Worm (Caenorhabditis elegans) whole organism, young adult: ENCODE measurements around the gene C01G6.9.

Experiments used
- B0336.3 ChIP-seq: fragments of 200-800 bp; sonication (Bioruptor generic); IDR thresholded peaks from 2 replicates; pipeline ENCODE4 v1.3.6; 2022; ENCODE audit warnings: missing genetic modification characterization, missing compliant biosample characterization
- D2030.7 ChIP-seq: fragments of 200-800 bp; sonication (Bioruptor generic); IDR thresholded peaks from 2 replicates; pipeline ENCODE4 v1.3.6; 2022; ENCODE audit warnings: missing genetic modification reagents, missing genetic modification characterization, missing compliant biosample characterization
- F10E7.11 ChIP-seq: sonication (generic microtip); optimal IDR thresholded peaks from 2 replicates; lab custom pipeline; 2017; ENCODE audit warnings: mild to moderate bottlenecking, missing genetic modification characterization, moderate library complexity, missing compliant biosample characterization
- F23B12.7 ChIP-seq: sonication (generic microtip); optimal IDR thresholded peaks from 2 replicates; lab custom pipeline; 2017; ENCODE audit warnings: missing genetic modification characterization, mild to moderate bottlenecking, missing compliant biosample characterization, antibody characterized with exemption, moderate library complexity; ENCODE audit not compliant: insufficient read depth
- F49E8.2 ChIP-seq: sonication (generic microtip); optimal IDR thresholded peaks from 3 replicates; lab custom pipeline; 2017; ENCODE audit warnings: missing genetic modification characterization, mild to moderate bottlenecking, missing compliant biosample characterization, antibody characterized with exemption, moderate library complexity; ENCODE audit not compliant: insufficient read depth
- F52B5.7 ChIP-seq: sonication (generic microtip); optimal IDR thresholded peaks from 2 replicates; lab custom pipeline; 2016; ENCODE audit warnings: mild to moderate bottlenecking, missing genetic modification characterization, missing compliant biosample characterization
- K12H6.12 ChIP-seq: fragments of 200-800 bp; sonication (Bioruptor generic); optimal IDR thresholded peaks from 2 replicates; lab custom pipeline; 2018; ENCODE audit warnings: mild to moderate bottlenecking, missing genetic modification characterization, missing compliant biosample characterization
- Y95B8A.8 ChIP-seq: fragments of 200-800 bp; sonication (Bioruptor generic); IDR thresholded peaks from 2 replicates; pipeline ENCODE4 v1.3.6; 2022; ENCODE audit warnings: missing genetic modification reagents, missing genetic modification characterization, missing compliant biosample characterization
- ama-1 ChIP-seq, 3 experiments: fragments of 150-350 bp in 1 of 3; sonication (generic microtip) in 2 of 3; optimal IDR thresholded peaks; 2 replicates each; lab custom pipeline; 2014 to 2018; ENCODE audit warnings: missing biosample characterization in 2 of 3, missing genetic modification characterization in 2 of 3, missing genetic modification reagents in 2 of 3
- attf-3 ChIP-seq: fragments of 200-800 bp; sonication (Bioruptor generic); conservative IDR thresholded peaks from 2 replicates; pipeline ENCODE4 v1.3.6; 2022; ENCODE audit warnings: missing genetic modification reagents, missing genetic modification characterization, missing compliant biosample characterization
- ccch-3 ChIP-seq: fragments of 200-800 bp; sonication (Bioruptor generic); optimal IDR thresholded peaks from 2 replicates; lab custom pipeline; 2018; ENCODE audit warnings: mild to moderate bottlenecking, missing genetic modification characterization, missing compliant biosample characterization
- ceh-40 ChIP-seq: fragments of 200-800 bp; sonication (Bioruptor generic); IDR thresholded peaks from 2 replicates; pipeline ENCODE4 v1.3.6; 2022; ENCODE audit warnings: missing genetic modification characterization, missing compliant biosample characterization
- chd-7 ChIP-seq: sonication (generic microtip); optimal IDR thresholded peaks from 2 replicates; lab custom pipeline; 2016; ENCODE audit warnings: mild to moderate bottlenecking, missing genetic modification characterization, moderate library complexity, missing compliant biosample characterization
- dpff-1 ChIP-seq: sonication (generic microtip); optimal IDR thresholded peaks from 2 replicates; lab custom pipeline; 2017; ENCODE audit warnings: mild to moderate bottlenecking, missing genetic modification characterization, missing compliant biosample characterization
- egl-44 ChIP-seq: fragments of 200-800 bp; sonication (Bioruptor generic); IDR thresholded peaks from 2 replicates; pipeline ENCODE4 v1.3.6; 2022; ENCODE audit warnings: missing genetic modification reagents, missing genetic modification characterization, missing compliant biosample characterization
- ets-4 ChIP-seq: fragments of 200-800 bp; sonication (Bioruptor generic); optimal IDR thresholded peaks from 2 replicates; lab custom pipeline; 2018; ENCODE audit warnings: mild to moderate bottlenecking, missing genetic modification characterization, missing compliant biosample characterization
- gei-17 ChIP-seq: fragments of 200-800 bp; sonication (Bioruptor generic); optimal IDR thresholded peaks from 2 replicates; lab custom pipeline; 2018; ENCODE audit warnings: mild to moderate bottlenecking, missing genetic modification characterization, missing compliant biosample characterization
- hlh-12 ChIP-seq: sonication (generic microtip); optimal IDR thresholded peaks from 2 replicates; lab custom pipeline; 2016; ENCODE audit warnings: missing genetic modification characterization, missing compliant biosample characterization
- hlh-26 ChIP-seq: fragments of 200-800 bp; sonication (Bioruptor generic); conservative IDR thresholded peaks from 2 replicates; pipeline ENCODE4 v1.3.6; 2022; ENCODE audit warnings: missing genetic modification reagents, missing genetic modification characterization, missing compliant biosample characterization
- hmg-1.2 ChIP-seq: fragments of 200-800 bp; sonication (Bioruptor generic); IDR thresholded peaks from 2 replicates; pipeline ENCODE4 v1.3.6; 2022; ENCODE audit warnings: missing genetic modification reagents, missing genetic modification characterization, missing compliant biosample characterization
- hmg-20 ChIP-seq: fragments of 200-800 bp; sonication (Bioruptor generic); IDR thresholded peaks from 2 replicates; pipeline ENCODE4 v1.3.6; 2022; ENCODE audit warnings: missing genetic modification reagents, missing genetic modification characterization, missing compliant biosample characterization
- lin-35 ChIP-seq, 3 experiments: fragments of 150-350 bp in 2 of 3; sonication (generic microtip) in 1 of 3; optimal IDR thresholded peaks; 2 replicates each; lab custom pipeline; 2014 to 2018; ENCODE audit warnings: missing biosample characterization in 3 of 3, missing genetic modification characterization in 3 of 3, missing genetic modification reagents in 3 of 3
- lin-54 ChIP-seq: fragments of 200-800 bp; sonication (Bioruptor generic); optimal IDR thresholded peaks from 2 replicates; lab custom pipeline; 2018; ENCODE audit warnings: mild to moderate bottlenecking, missing genetic modification characterization, missing compliant biosample characterization
- lsl-1 ChIP-seq: fragments of 200-800 bp; sonication (Bioruptor generic); optimal IDR thresholded peaks from 2 replicates; lab custom pipeline; 2018; ENCODE audit warnings: mild to moderate bottlenecking, missing genetic modification characterization, moderate library complexity, missing compliant biosample characterization
- madf-3 ChIP-seq: fragments of 200-800 bp; sonication (Bioruptor generic); IDR thresholded peaks from 2 replicates; pipeline ENCODE4 v1.3.6; 2022; ENCODE audit warnings: missing genetic modification reagents, missing genetic modification characterization, missing compliant biosample characterization
- madf-8 ChIP-seq: fragments of 200-800 bp; sonication (Bioruptor generic); conservative IDR thresholded peaks from 2 replicates; pipeline ENCODE4 v1.3.6; 2022; ENCODE audit warnings: missing genetic modification reagents, missing genetic modification characterization, missing compliant biosample characterization
- nfya-2 ChIP-seq: fragments of 200-800 bp; sonication (Bioruptor generic); IDR thresholded peaks from 2 replicates; pipeline ENCODE4 v1.3.6; 2022; ENCODE audit warnings: missing genetic modification reagents, missing genetic modification characterization, missing compliant biosample characterization
- nhr-179 ChIP-seq: sonication (generic microtip); optimal IDR thresholded peaks from 2 replicates; lab custom pipeline; 2016; ENCODE audit warnings: mild to moderate bottlenecking, missing genetic modification characterization, missing compliant biosample characterization
- nhr-27 ChIP-seq: fragments of 200-800 bp; sonication (Bioruptor generic); optimal IDR thresholded peaks from 2 replicates; lab custom pipeline; 2018; ENCODE audit warnings: mild to moderate bottlenecking, missing genetic modification characterization, moderate library complexity, missing compliant biosample characterization
- rcor-1 ChIP-seq: fragments of 200-800 bp; sonication (Bioruptor generic); IDR thresholded peaks from 2 replicates; pipeline ENCODE4 v1.3.6; 2022; ENCODE audit warnings: missing genetic modification reagents, missing genetic modification characterization, missing compliant biosample characterization
- rpc-1 ChIP-seq, 2 experiments: fragments of 150-350 bp in 1 of 2; sonication (generic microtip) in 1 of 2; optimal IDR thresholded peaks; 2 replicates each; lab custom pipeline; 2014 to 2018; ENCODE audit warnings: missing biosample characterization in 1 of 2, missing genetic modification characterization in 1 of 2, missing genetic modification reagents in 1 of 2, missing genotype in 1 of 2
- sdz-38 ChIP-seq: sonication (generic microtip); optimal IDR thresholded peaks from 2 replicates; lab custom pipeline; 2016; ENCODE audit warnings: missing genotype, missing genetic modification characterization, missing compliant biosample characterization
- sea-2 ChIP-seq: fragments of 200-800 bp; sonication (Bioruptor generic); IDR thresholded peaks from 2 replicates; pipeline ENCODE4 v1.3.6; 2022; ENCODE audit warnings: missing genetic modification characterization, missing compliant biosample characterization
- snpc-1.3 ChIP-seq: sonication (generic microtip); optimal IDR thresholded peaks from 2 replicates; lab custom pipeline; 2017; ENCODE audit warnings: missing genetic modification characterization, mild to moderate bottlenecking, missing compliant biosample characterization, antibody characterized with exemption, moderate library complexity, missing genotype, missing genetic modification reagents; ENCODE audit not compliant: insufficient read depth
- tlf-1 ChIP-seq: fragments of 200-800 bp; sonication (Bioruptor generic); optimal IDR thresholded peaks from 2 replicates; lab custom pipeline; 2018; ENCODE audit warnings: mild to moderate bottlenecking, missing genetic modification characterization, missing compliant biosample characterization
- unc-62 ChIP-seq: fragments of 150-350 bp; optimal IDR thresholded peaks from 2 replicates; lab custom pipeline; 2014; ENCODE audit warnings: missing biosample characterization, missing genetic modification reagents, missing genetic modification characterization
- ztf-22 ChIP-seq: fragments of 200-800 bp; sonication (Bioruptor generic); optimal IDR thresholded peaks from 2 replicates; lab custom pipeline; 2018; ENCODE audit warnings: mild to moderate bottlenecking, missing genetic modification characterization, moderate library complexity, missing compliant biosample characterization
- ztf-25 ChIP-seq: fragments of 200-800 bp; sonication (Bioruptor generic); IDR thresholded peaks from 2 replicates; pipeline ENCODE4 v1.3.6; 2022; ENCODE audit warnings: missing genetic modification reagents, missing genetic modification characterization, missing compliant biosample characterization
- ztf-3 ChIP-seq: fragments of 200-800 bp; sonication (Bioruptor generic); optimal IDR thresholded peaks from 2 replicates; lab custom pipeline; 2018; ENCODE audit warnings: mild to moderate bottlenecking, missing genetic modification characterization, missing compliant biosample characterization

C01G6.9 gene

ce11 chrII:9258566-9258965 lies 37.1 kb downstream of the C01G6.9 start:
- TF ChIP-seq nfya-2 (no peak), hlh-12 (no peak), ztf-22 (no peak), tlf-1 (GFP tag; lab: Kevin White, UChicago) (no peak), madf-3 (GFP tag; lab: Robert Waterston, UW) (no peak), snpc-1.3 (tag; lab: Kevin White, UChicago) (no peak), Y95B8A.8 (GFP tag; lab: Robert Waterston, UW) (no peak), unc-62 (GFP tag; lab: Kevin White, UChicago) (no peak), lin-54 (GFP tag; lab: Kevin White, UChicago) (no peak), chd-7 (no peak), ceh-40 (no peak)

DNA sequence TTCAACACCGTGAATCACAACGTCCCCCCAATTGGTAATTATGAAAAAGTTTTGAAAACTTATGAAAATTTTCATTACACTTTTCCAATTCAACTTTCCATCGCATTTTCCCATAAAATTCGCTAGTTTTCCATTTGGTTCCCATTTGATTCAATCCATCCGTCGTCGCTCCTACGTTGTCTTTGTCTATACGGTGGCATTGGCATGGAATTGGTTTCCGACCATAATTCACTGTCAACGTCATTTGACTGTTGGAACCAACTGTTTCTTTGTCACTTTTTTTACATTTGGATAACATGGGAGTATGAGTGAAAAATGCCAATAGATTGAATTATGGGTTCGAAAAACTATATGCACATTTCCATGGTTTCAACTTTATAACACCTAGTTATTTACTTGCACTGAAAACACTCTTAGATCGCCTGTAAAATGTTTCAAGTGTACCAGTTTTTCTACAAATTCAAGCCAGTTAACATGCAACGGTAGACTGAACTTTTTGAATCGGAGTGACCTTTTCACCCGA lies 37.5 kb downstream of the C01G6.9 start:
- TF ChIP-seq B0336.3 (GFP tag; lab: Robert Waterston, UW) (no peak), hmg-1.2 (no peak), lin-35 (GFP tag; optimal IDR thresholded peaks at IDR 0.05; lab: Kevin White, UChicago) (no peak), ets-4 (GFP tag; lab: Kevin White, UChicago) (no peak), madf-8 (GFP tag; lab: Robert Waterston, UW) (no peak), nfya-2 (no peak), F52B5.7 (tag; lab: Kevin White, UChicago) (no peak), dpff-1 (tag; lab: Kevin White, UChicago) (no peak), sea-2 (GFP tag; lab: Robert Waterston, UW) (no peak), egl-44 (GFP tag; lab: Robert Waterston, UW) (no peak), sdz-38 (tag; lab: Kevin White, UChicago) (no peak), rcor-1 (GFP tag; lab: Robert Waterston, UW) (no peak), ztf-25 (GFP tag; lab: Robert Waterston, UW) (no peak), ama-1 (optimal IDR thresholded peaks at IDR 0.05; lab: Kevin White, UChicago) (no peak), ama-1 (GFP tag; optimal IDR thresholded peaks at IDR 0.05; lab: Kevin White, UChicago) (no peak), K12H6.12 (no peak), rpc-1 (optimal IDR thresholded peaks at IDR 0.05; lab: Kevin White, UChicago) (no peak), rpc-1 (tag; optimal IDR thresholded peaks at IDR 0.05; lab: Kevin White, UChicago) (no peak), hlh-26 (GFP tag; lab: Robert Waterston, UW) (no peak), F49E8.2 (tag; lab: Kevin White, UChicago) (no peak), nhr-27 (tag; lab: Kevin White, UChicago) (no peak)

ce11 chrII:9254187-9254586 lies 41.4 kb downstream of the C01G6.9 start, which contains the start of gene nlp-82:
nlp-82 (minus strand) TSS chrII:9254287.
- no peak for TF ChIP-seq K12H6.12

ce11 chrII:9251529-9251928 lies 44.1 kb downstream of the C01G6.9 start:
- TF ChIP-seq hmg-20 (GFP tag; lab: Robert Waterston, UW): no peak
- no peak for TF ChIP-seq lsl-1 (GFP tag; lab: Kevin White, UChicago)

DNA sequence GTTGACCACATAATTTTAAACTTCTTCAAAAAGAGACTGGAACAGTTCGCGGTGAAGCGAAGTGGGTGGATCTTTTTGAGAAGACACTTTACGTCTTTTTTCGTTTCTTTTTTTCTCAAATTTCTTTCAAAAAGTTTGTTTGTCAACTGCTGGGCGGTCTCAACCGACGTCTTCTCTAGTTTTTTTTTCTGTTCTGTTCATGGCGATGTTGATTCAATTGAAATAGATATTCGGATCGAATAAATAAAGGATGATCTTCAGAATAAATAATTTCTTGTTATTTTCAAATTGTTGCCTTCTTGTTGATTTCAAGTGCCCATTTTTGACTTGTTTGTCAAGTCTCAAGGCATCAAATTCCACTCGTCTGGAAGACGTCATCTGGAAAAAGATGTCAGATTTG lies 45.2 kb downstream of the C01G6.9 start, which contains the start of gene T26C5.4:
TSS of gene T26C5.4 (minus strand) at position 101 of the 400 bp plus-strand sequence.
- no peak for TF ChIP-seq attf-3 (GFP tag; lab: Robert Waterston, UW)
- no peak for TF ChIP-seq madf-8 (GFP tag; lab: Robert Waterston, UW)
- no peak for TF ChIP-seq gei-17
- no peak for TF ChIP-seq ccch-3
- TF ChIP-seq nhr-179 (tag; lab: Kevin White, UChicago): no peak
- no peak for TF ChIP-seq F23B12.7 (tag; lab: Kevin White, UChicago)
- no peak for TF ChIP-seq ztf-3 (GFP tag; lab: Kevin White, UChicago)
- no peak for TF ChIP-seq D2030.7
- TF ChIP-seq ztf-22: no peak
- no peak for TF ChIP-seq egl-44 (GFP tag; lab: Robert Waterston, UW)
- TF ChIP-seq F10E7.11: no peak
- TF ChIP-seq rpc-1 (optimal IDR thresholded peaks at IDR 0.05; lab: Kevin White, UChicago): no peak
- TF ChIP-seq rpc-1 (tag; optimal IDR thresholded peaks at IDR 0.05; lab: Kevin White, UChicago): no peak
